Worm (Caenorhabditis elegans) whole organism, L4 larva: Measurements from ENCODE around the gene F40G12.5.
"Not testable (repeated sequence)": the region's sequence is repeated elsewhere in the genome, so short reads cannot be mapped to it uniquely, and the experiment has no call there.

ENCODE experiments used
- F49E8.2 ChIP-seq: sonication (generic microtip); optimal IDR thresholded peaks from 2 replicates; lab custom pipeline; 2016; ENCODE audit warnings: missing compliant biosample characterization, mild to moderate bottlenecking, missing genetic modification characterization, borderline replicate concordance
- Y105C5A.15 ChIP-seq: fragments of 200-800 bp; sonication (Bioruptor generic); IDR thresholded peaks from 2 replicates; pipeline ENCODE4 v1.3.6; 2022; ENCODE audit warnings: missing genetic modification characterization, missing compliant biosample characterization
- arid-1 ChIP-seq: fragments of 200-800 bp; sonication (Bioruptor generic); conservative IDR thresholded peaks from 2 replicates; pipeline ENCODE4 v1.3.6; 2022; ENCODE audit warnings: missing genetic modification reagents, missing genetic modification characterization, missing compliant biosample characterization
- ceh-32 ChIP-seq: sonication (generic microtip); optimal IDR thresholded peaks from 2 replicates; lab custom pipeline; 2016; ENCODE audit warnings: mild to moderate bottlenecking, missing genetic modification characterization, missing compliant biosample characterization; ENCODE audit not compliant: poor library complexity
- ceh-62 ChIP-seq: sonication (generic microtip); optimal IDR thresholded peaks from 2 replicates; lab custom pipeline; 2017; ENCODE audit warnings: missing biosample characterization, missing genetic modification characterization
- ces-1 ChIP-seq: fragments of 150-350 bp; sonication (generic microtip); optimal IDR thresholded peaks from 4 replicates; lab custom pipeline; 2014; ENCODE audit warnings: missing biosample characterization, missing genetic modification reagents, missing genetic modification characterization
- ctbp-1 ChIP-seq: fragments of 200-800 bp; sonication (Bioruptor generic); IDR thresholded peaks from 2 replicates; pipeline ENCODE4 v1.3.6; 2022; ENCODE audit warnings: missing genetic modification reagents, missing genetic modification characterization, missing compliant biosample characterization
- daf-16 ChIP-seq, 3 experiments: sonication (generic microtip); optimal IDR thresholded peaks; 2 replicates each; lab custom pipeline; 2016 to 2017; ENCODE audit warnings: missing genetic modification characterization in 3 of 3, missing genetic modification reagents in 3 of 3, mild to moderate bottlenecking in 2 of 3, missing compliant biosample characterization in 2 of 3, missing biosample characterization in 1 of 3, moderate library complexity in 1 of 3
- daf-19 ChIP-seq: fragments of 200-800 bp; sonication (Bioruptor generic); conservative IDR thresholded peaks from 2 replicates; pipeline ENCODE4 v1.3.6; 2022; ENCODE audit warnings: missing genetic modification characterization, missing compliant biosample characterization
- dpl-1 ChIP-seq: fragments of 150-350 bp; optimal IDR thresholded peaks from 2 replicates; lab custom pipeline; 2014; ENCODE audit warnings: missing biosample characterization, missing genetic modification reagents, missing genetic modification characterization
- hlh-11 ChIP-seq: fragments of 200-800 bp; sonication (Bioruptor generic); optimal IDR thresholded peaks from 2 replicates; lab custom pipeline; 2018; ENCODE audit warnings: mild to moderate bottlenecking, missing genetic modification characterization, missing compliant biosample characterization
- hlh-30 ChIP-seq: sonication (generic microtip); optimal IDR thresholded peaks from 2 replicates; lab custom pipeline; 2017; ENCODE audit warnings: antibody characterized with exemption, mild to moderate bottlenecking, missing genetic modification characterization, missing compliant biosample characterization; ENCODE audit not compliant: insufficient read depth
- lin-13 ChIP-seq: fragments of 150-350 bp; optimal IDR thresholded peaks from 2 replicates; lab custom pipeline; 2014; ENCODE audit warnings: missing biosample characterization, missing genetic modification reagents, missing genetic modification characterization
- lin-15B ChIP-seq: fragments of 150-350 bp; sonication (generic microtip); optimal IDR thresholded peaks from 3 replicates; lab custom pipeline; 2014; ENCODE audit warnings: missing biosample characterization, missing genetic modification characterization
- lsy-2 ChIP-seq, 2 experiments: fragments of 150-350 bp in 1 of 2; sonication (generic microtip) in 1 of 2; optimal IDR thresholded peaks; 2 replicates each; lab custom pipeline; 2014 to 2017; ENCODE audit warnings: missing biosample characterization in 2 of 2, missing genetic modification characterization in 2 of 2
- madf-5 ChIP-seq, 2 experiments: fragments of 200-800 bp; sonication (Bioruptor generic); IDR thresholded peaks; 2 replicates each; pipeline ENCODE4 v1.3.6; 2022; ENCODE audit warnings: missing compliant biosample characterization in 2 of 2, missing genetic modification characterization in 2 of 2
- nhr-10 ChIP-seq: fragments of 150-350 bp; optimal IDR thresholded peaks from 2 replicates; lab custom pipeline; 2014; ENCODE audit warnings: missing biosample characterization, missing genetic modification characterization
- nhr-102 ChIP-seq: sonication (generic microtip); optimal IDR thresholded peaks from 2 replicates; lab custom pipeline; 2016; ENCODE audit warnings: mild to moderate bottlenecking, missing genetic modification characterization, moderate library complexity, missing compliant biosample characterization
- nhr-28 ChIP-seq: fragments of 150-350 bp; optimal IDR thresholded peaks from 2 replicates; lab custom pipeline; 2014; ENCODE audit warnings: missing biosample characterization, missing genetic modification characterization
- nhr-48 ChIP-seq: sonication (generic microtip); optimal IDR thresholded peaks from 2 replicates; lab custom pipeline; 2016; ENCODE audit warnings: mild to moderate bottlenecking, missing genetic modification characterization, missing compliant biosample characterization
- nhr-6 ChIP-seq: fragments of 150-350 bp; optimal IDR thresholded peaks from 2 replicates; lab custom pipeline; 2014; ENCODE audit warnings: missing biosample characterization, missing genetic modification characterization
- pqm-1 ChIP-seq: sonication (generic microtip); optimal IDR thresholded peaks from 2 replicates; lab custom pipeline; 2017; ENCODE audit warnings: missing biosample characterization, missing genetic modification characterization
- sdz-12 ChIP-seq: fragments of 200-800 bp; sonication (Bioruptor generic); optimal IDR thresholded peaks from 2 replicates; lab custom pipeline; 2018; ENCODE audit warnings: mild to moderate bottlenecking, missing genetic modification characterization, missing compliant biosample characterization
- set-16 ChIP-seq: fragments of 200-800 bp; sonication (Bioruptor generic); IDR thresholded peaks from 2 replicates; pipeline ENCODE4 v1.3.6; 2022; ENCODE audit warnings: missing genetic modification reagents, missing genetic modification characterization, missing compliant biosample characterization
- spr-3 ChIP-seq: fragments of 200-800 bp; sonication (Bioruptor generic); optimal IDR thresholded peaks from 2 replicates; lab custom pipeline; 2018; ENCODE audit warnings: mild to moderate bottlenecking, missing genetic modification characterization, missing compliant biosample characterization
- vab-7 ChIP-seq: fragments of 200-800 bp; sonication (Bioruptor generic); IDR thresholded peaks from 2 replicates; pipeline ENCODE4 v1.3.6; 2022; ENCODE audit warnings: missing genetic modification reagents, missing genetic modification characterization, missing compliant biosample characterization
- ztf-11 ChIP-seq: fragments of 150-350 bp; optimal IDR thresholded peaks from 2 replicates; lab custom pipeline; 2014; ENCODE audit warnings: missing biosample characterization, missing genetic modification characterization

Gene F40G12.5

ce11 chrV:14309632-14310031 is 39.0 kb upstream of the F40G12.5 start, which contains the start of gene F14D7.14:
F14D7.14 (plus strand) TSS chrV:14309932.
- not testable (repeated sequence) for TF ChIP-seq dpl-1 (GFP tag; lab: Kevin White, UChicago); nhr-102 (tag; lab: Kevin White, UChicago); hlh-11 (tag; lab: Kevin White, UChicago)

- TF ChIP-seq ceh-62 (tag; lab: Kevin White, UChicago); set-16; nhr-28 (tag; lab: Kevin White, UChicago): not testable (repeated sequence)
These were observed 37.5 kb upstream of the F40G12.5 start, which contains the start of gene spig-5 for ce11 chrV:14308164-14308563. spig-5 (plus strand) TSS chrV:14308464.

- TF ChIP-seq arid-1 (GFP tag; lab: Robert Waterston, UW); nhr-48 (tag; lab: Kevin White, UChicago); lsy-2 (tag; optimal IDR thresholded peaks at IDR 0.05; lab: Kevin White, UChicago): not testable (repeated sequence)
These were observed 36.1 kb upstream of the F40G12.5 start, which contains the start of gene spig-4 for ce11 chrV:14306771-14307170. spig-4 (minus strand) TSS chrV:14306871.

- TF ChIP-seq lin-15B (tag; lab: Kevin White, UChicago) (no peak), lin-13 (GFP tag; lab: Kevin White, UChicago) (no peak), F49E8.2 (tag; lab: Kevin White, UChicago) (no peak), nhr-6 (no peak), madf-5 (GFP tag; IDR thresholded peaks at IDR 0.05; lab: Robert Waterston, UW) (no peak), ceh-32 (tag; lab: Kevin White, UChicago) (no peak), pqm-1 (tag; lab: Kevin White, UChicago) (peak; percentile 41), daf-19 (GFP tag; lab: Robert Waterston, UW) (no peak), daf-16 (GFP tag; optimal IDR thresholded peaks at IDR 0.05; lab: Kevin White, UChicago) (no peak), daf-16 (tag; optimal IDR thresholded peaks at IDR 0.05; lab: Kevin White, UChicago) (no peak)
These were observed 30.4 kb upstream of the F40G12.5 start, which contains the start of gene F14D7.6 for ce11 chrV:14301076-14301475. F14D7.6 (plus strand) TSS chrV:14301413.

ce11 chrV:14299569-14300064 is 29.0 kb upstream of the F40G12.5 start, which contains the start of the genes spig-3 and F14D7.12:
spig-3 (minus strand) TSS chrV:14299669.
F14D7.12 (plus strand) TSS chrV:14300014.
- TF ChIP-seq hlh-30: no peak
- TF ChIP-seq ces-1 (GFP tag; lab: Kevin White, UChicago): no peak
- no peak for TF ChIP-seq dpl-1 (GFP tag; lab: Kevin White, UChicago)
- no peak for TF ChIP-seq spr-3 (GFP tag; lab: Kevin White, UChicago)
- TF ChIP-seq, all 104 proteins: peak for 0

DNA sequence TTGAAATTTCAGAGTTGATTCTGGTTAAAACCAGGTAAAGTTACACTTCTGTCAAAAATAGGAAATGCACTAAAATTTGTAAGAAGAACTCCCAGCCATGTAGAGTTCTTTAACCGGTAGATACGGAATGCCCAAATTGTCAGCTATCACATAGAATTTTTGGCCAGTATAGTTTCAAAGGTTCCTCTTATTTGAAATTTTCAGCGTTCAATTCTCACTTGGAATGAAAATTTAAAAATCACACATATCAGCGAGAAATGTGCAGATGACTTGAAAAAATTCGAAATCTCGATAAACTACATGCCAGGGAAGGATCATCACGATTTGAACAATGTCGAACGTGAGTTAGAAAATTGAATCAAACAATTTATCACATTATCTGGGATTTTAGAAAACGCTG is 25.9 kb upstream of the F40G12.5 start, which contains the start of gene F14D7.3:
F14D7.3 (plus strand) TSS at position 301 of the 400 bp plus-strand sequence.
- TF ChIP-seq Y105C5A.15 (GFP tag; lab: Robert Waterston, UW): no peak
- no peak for TF ChIP-seq sdz-12 (GFP tag; lab: Kevin White, UChicago)
- TF ChIP-seq lin-13 (GFP tag; lab: Kevin White, UChicago): no peak
- no peak for TF ChIP-seq nhr-10 (tag; lab: Kevin White, UChicago)
- no peak for TF ChIP-seq daf-16 (GFP tag; optimal IDR thresholded peaks at IDR 0.05; lab: Kevin White, UChicago)
- TF ChIP-seq daf-16 (tag; optimal IDR thresholded peaks at IDR 0.05; lab: Kevin White, UChicago): no peak

ce11 chrV:14294396-14294795 is 23.8 kb upstream of the F40G12.5 start, which contains the start of gene F14D7.9:
F14D7.9 (plus strand) TSS chrV:14294696.
- TF ChIP-seq hlh-30: no peak
- no peak for TF ChIP-seq ctbp-1 (GFP tag; lab: Robert Waterston, UW)
- no peak for TF ChIP-seq madf-5 (GFP tag; IDR thresholded peaks at IDR 0.05; lab: Robert Waterston, UW)
- no peak for TF ChIP-seq nhr-48 (tag; lab: Kevin White, UChicago)
- no peak for TF ChIP-seq ztf-11
- no peak for TF ChIP-seq spr-3 (GFP tag; lab: Kevin White, UChicago)
- TF ChIP-seq vab-7 (GFP tag; lab: Robert Waterston, UW): no peak
- TF ChIP-seq, all 104 proteins: peak for 0
